Fruit fly (Drosophila melanogaster): Measurements from ENCODE around the gene Acf.
A peak's percentile ranks its signal among the peaks of the same experiment; 100 is the strongest.

Gene Acf

DNA sequence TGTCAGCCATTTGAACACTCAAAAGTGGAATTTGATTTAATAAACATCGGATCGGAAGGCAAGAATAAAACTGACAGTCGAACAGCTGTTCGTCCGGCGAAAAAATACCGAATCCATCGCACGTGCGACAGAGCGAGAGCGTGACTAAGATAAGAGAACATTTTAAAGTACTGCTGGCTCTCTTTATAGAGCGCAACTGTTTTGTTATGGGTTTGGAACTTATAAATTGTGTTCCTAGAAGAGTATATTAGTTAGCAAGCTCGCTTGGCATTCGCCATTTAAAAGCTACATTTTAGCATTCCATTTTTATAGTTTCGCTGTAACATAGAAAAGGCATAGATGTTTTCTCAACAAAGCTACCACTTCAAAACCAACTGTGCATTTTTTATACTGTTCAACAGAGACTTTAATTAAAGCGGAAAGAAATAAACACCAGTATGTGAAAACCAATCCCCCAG is 16.3 kb downstream of the Acf start, which contains the start of gene Rift:
Gene Rift, minus strand, starts transcription at position 114 of the 458 bp plus-strand sequence.
- TF ChIP-seq Mnt (GFP tag; optimal IDR thresholded peaks at IDR 0.05): peak; percentile 79
- TF ChIP-seq cnc (optimal IDR thresholded peaks at IDR 0.05): no peak
- peak; percentile 8 for TF ChIP-seq pad (GFP tag; optimal IDR thresholded peaks at IDR 0.05)
- no peak for TF ChIP-seq ovo (GFP tag; optimal IDR thresholded peaks at IDR 0.05)
- peak; percentile 43 for TF ChIP-seq CG33017 (tag; optimal IDR thresholded peaks at IDR 0.05)
- peak; percentile 22 for TF ChIP-seq CG5204 (GFP tag; optimal IDR thresholded peaks at IDR 0.05)
- TF ChIP-seq Clk (GFP tag; optimal IDR thresholded peaks at IDR 0.05): peak; percentile 40
- TF ChIP-seq CG7045 (GFP tag; optimal IDR thresholded peaks at IDR 0.05): peak; percentile 42
- no peak for TF ChIP-seq toe (GFP tag; optimal IDR thresholded peaks at IDR 0.05)
- peak; percentile 24 for TF ChIP-seq CG7101 (tag; optimal IDR thresholded peaks at IDR 0.05)
- TF ChIP-seq bab1 (GFP tag; optimal IDR thresholded peaks at IDR 0.05): peak; percentile 37
- TF ChIP-seq CG11617 (GFP tag; optimal IDR thresholded peaks at IDR 0.05): peak; percentile 42
- peak; percentile 30 for TF ChIP-seq CG12768 (GFP tag; optimal IDR thresholded peaks at IDR 0.05)

- TF ChIP-seq Hr96 (GFP tag; optimal IDR thresholded peaks at IDR 0.05) (peak; percentile 11), pad (GFP tag; optimal IDR thresholded peaks at IDR 0.05) (peak; percentile 4), CG12768 (GFP tag; optimal IDR thresholded peaks at IDR 0.05) (no peak)
These were observed 18.6 kb downstream of the Acf start, which contains the start of the genes FeCH and RhoGAP100F for dm6 chr3R:31812117-31812975. Gene FeCH, minus strand, starts transcription at chr3R:31812296. Gene RhoGAP100F, plus strand, starts transcription at chr3R:31812609.

dm6 chr3R:31812976-31813298 is 19.2 kb downstream of the Acf start:
- TF ChIP-seq CG11617 (GFP tag; optimal IDR thresholded peaks at IDR 0.05) (no peak), CG7045 (GFP tag; optimal IDR thresholded peaks at IDR 0.05) (no peak), cic (GFP tag; optimal IDR thresholded peaks at IDR 0.05) (no peak), kay (GFP tag; ENCODE audit: borderline replicate concordance) (no peak), toe (GFP tag; optimal IDR thresholded peaks at IDR 0.05) (no peak), CG12768 (GFP tag; optimal IDR thresholded peaks at IDR 0.05) (no peak), CG14711 (tag; optimal IDR thresholded peaks at IDR 0.05) (no peak), ovo (GFP tag; optimal IDR thresholded peaks at IDR 0.05) (no peak), tj (GFP tag; optimal IDR thresholded peaks at IDR 0.05) (no peak)

- no peak for TF ChIP-seq CG12768 (GFP tag; optimal IDR thresholded peaks at IDR 0.05)
- no peak for TF ChIP-seq Crg-1 (GFP tag; optimal IDR thresholded peaks at IDR 0.05)
- no peak for TF ChIP-seq toe (GFP tag; optimal IDR thresholded peaks at IDR 0.05)
- no peak for TF ChIP-seq Hr96 (GFP tag; optimal IDR thresholded peaks at IDR 0.05)
- TF ChIP-seq bab1 (GFP tag; optimal IDR thresholded peaks at IDR 0.05): no peak
- TF ChIP-seq CG14711 (tag; optimal IDR thresholded peaks at IDR 0.05): no peak
- no peak for TF ChIP-seq CG33017 (tag; optimal IDR thresholded peaks at IDR 0.05)
- no peak for TF ChIP-seq tj (GFP tag; optimal IDR thresholded peaks at IDR 0.05)
- TF ChIP-seq CG7101 (tag; optimal IDR thresholded peaks at IDR 0.05): no peak
- no peak for TF ChIP-seq cnc (optimal IDR thresholded peaks at IDR 0.05)
These were observed 28.7 kb downstream of the Acf start for dm6 chr3R:31822462-31822861.

dm6 chr3R:31824200-31824599 is 30.4 kb downstream of the Acf start:
- TF ChIP-seq toe (GFP tag; optimal IDR thresholded peaks at IDR 0.05): no peak
- no peak for TF ChIP-seq CG5204 (GFP tag; optimal IDR thresholded peaks at IDR 0.05)
- no peak for TF ChIP-seq pad (GFP tag; optimal IDR thresholded peaks at IDR 0.05)
- TF ChIP-seq cnc (optimal IDR thresholded peaks at IDR 0.05): no peak
- TF ChIP-seq Clk (GFP tag; optimal IDR thresholded peaks at IDR 0.05): no peak
- no peak for TF ChIP-seq tj (GFP tag; optimal IDR thresholded peaks at IDR 0.05)
- TF ChIP-seq CG12768 (GFP tag; optimal IDR thresholded peaks at IDR 0.05): no peak
- no peak for TF ChIP-seq CG11617 (GFP tag; optimal IDR thresholded peaks at IDR 0.05)
- no peak for TF ChIP-seq ovo (GFP tag; optimal IDR thresholded peaks at IDR 0.05)
- TF ChIP-seq CG1620 (GFP tag; optimal IDR thresholded peaks at IDR 0.05): no peak
- TF ChIP-seq Hr96 (GFP tag; optimal IDR thresholded peaks at IDR 0.05): no peak
- TF ChIP-seq CG14711 (tag; optimal IDR thresholded peaks at IDR 0.05): no peak
- TF ChIP-seq kay (GFP tag; ENCODE audit: borderline replicate concordance): no peak
- no peak for TF ChIP-seq cic (GFP tag; optimal IDR thresholded peaks at IDR 0.05)
- no peak for TF ChIP-seq Crg-1 (GFP tag; optimal IDR thresholded peaks at IDR 0.05)
- TF ChIP-seq Mnt (GFP tag; optimal IDR thresholded peaks at IDR 0.05): no peak
- TF ChIP-seq CG7045 (GFP tag; optimal IDR thresholded peaks at IDR 0.05): no peak

- TF ChIP-seq ovo (GFP tag; optimal IDR thresholded peaks at IDR 0.05) (no peak), kay (GFP tag; ENCODE audit: borderline replicate concordance) (no peak), bab1 (GFP tag; optimal IDR thresholded peaks at IDR 0.05) (no peak), toe (GFP tag; optimal IDR thresholded peaks at IDR 0.05) (no peak), pad (GFP tag; optimal IDR thresholded peaks at IDR 0.05) (no peak), cic (GFP tag; optimal IDR thresholded peaks at IDR 0.05) (no peak), CG5204 (GFP tag; optimal IDR thresholded peaks at IDR 0.05) (no peak), CG7101 (tag; optimal IDR thresholded peaks at IDR 0.05) (no peak), Mnt (GFP tag; optimal IDR thresholded peaks at IDR 0.05) (no peak), CG1620 (GFP tag; optimal IDR thresholded peaks at IDR 0.05) (no peak), CG14711 (tag; optimal IDR thresholded peaks at IDR 0.05) (no peak), CG11617 (GFP tag; optimal IDR thresholded peaks at IDR 0.05) (no peak), CG33017 (tag; optimal IDR thresholded peaks at IDR 0.05) (no peak)
These were observed 31.8 kb downstream of the Acf start for dm6 chr3R:31825571-31826068.
